Worm (Caenorhabditis elegans) whole organism, mixed stage, embryonic: ENCODE data around the gene nra-4.

Source experiments
- M03D4.4 ChIP-seq: sonication (generic microtip); optimal IDR thresholded peaks from 2 replicates; lab custom pipeline; 2017; ENCODE audit warnings: mild to moderate bottlenecking, missing genetic modification characterization, missing compliant biosample characterization
- bed-3 ChIP-seq: fragments of 200-800 bp; sonication (Bioruptor generic); optimal IDR thresholded peaks from 3 replicates; lab custom pipeline; 2018; ENCODE audit warnings: mild to moderate bottlenecking, missing genetic modification characterization, moderate library complexity, missing compliant biosample characterization
- ceh-83 ChIP-seq: fragments of 200-800 bp; sonication (Bioruptor generic); optimal IDR thresholded peaks from 2 replicates; lab custom pipeline; 2018; ENCODE audit warnings: mild to moderate bottlenecking, missing genetic modification characterization, missing compliant biosample characterization
- cnd-1 ChIP-seq: fragments of 200-800 bp; sonication (Bioruptor generic); optimal IDR thresholded peaks from 2 replicates; lab custom pipeline; 2018; ENCODE audit warnings: mild to moderate bottlenecking, missing genetic modification characterization, missing compliant biosample characterization
- drap-1 ChIP-seq: fragments of 200-800 bp; sonication (Bioruptor generic); optimal IDR thresholded peaks from 3 replicates; lab custom pipeline; 2018; ENCODE audit warnings: mild to moderate bottlenecking, missing genetic modification characterization, missing compliant biosample characterization
- elt-1 ChIP-seq: sonication (generic microtip); optimal IDR thresholded peaks from 2 replicates; lab custom pipeline; 2017; ENCODE audit warnings: missing genetic modification characterization, mild to moderate bottlenecking, missing compliant biosample characterization, antibody characterized with exemption, moderate library complexity, borderline replicate concordance; ENCODE audit not compliant: insufficient read depth
- elt-3 ChIP-seq: fragments of 150-350 bp; optimal IDR thresholded peaks from 2 replicates; lab custom pipeline; 2014; ENCODE audit warnings: missing biosample characterization, missing genetic modification characterization
- flh-1 ChIP-seq: fragments of 200-800 bp; sonication (Bioruptor generic); optimal IDR thresholded peaks from 2 replicates; lab custom pipeline; 2018; ENCODE audit warnings: mild to moderate bottlenecking, missing genetic modification characterization, moderate library complexity, missing compliant biosample characterization
- hlh-1 ChIP-seq: fragments of 150-350 bp; optimal IDR thresholded peaks from 2 replicates; lab custom pipeline; 2014; ENCODE audit warnings: missing biosample characterization, missing genetic modification reagents, missing genetic modification characterization
- lin-13 ChIP-seq: fragments of 150-350 bp; optimal IDR thresholded peaks from 2 replicates; lab custom pipeline; 2014; ENCODE audit warnings: missing biosample characterization, missing genetic modification characterization
- lsy-2 ChIP-seq: fragments of 150-350 bp; optimal IDR thresholded peaks from 2 replicates; lab custom pipeline; 2014; ENCODE audit warnings: missing biosample characterization, missing genetic modification characterization
- mab-5 ChIP-seq: fragments of 150-350 bp; optimal IDR thresholded peaks from 2 replicates; lab custom pipeline; 2014; ENCODE audit warnings: missing biosample characterization, missing genetic modification characterization
- mls-2 ChIP-seq: sonication (generic microtip); optimal IDR thresholded peaks from 2 replicates; lab custom pipeline; 2016; ENCODE audit warnings: mild to moderate bottlenecking, missing genetic modification characterization, moderate library complexity, missing compliant biosample characterization
- nhr-12 ChIP-seq: fragments of 150-350 bp; optimal IDR thresholded peaks from 2 replicates; lab custom pipeline; 2014; ENCODE audit warnings: missing biosample characterization, missing genetic modification characterization
- nhr-76 ChIP-seq: sonication (generic microtip); optimal IDR thresholded peaks from 2 replicates; lab custom pipeline; 2017; ENCODE audit warnings: missing biosample characterization, missing genetic modification characterization
- pha-4 ChIP-seq: fragments of 150-350 bp; optimal IDR thresholded peaks from 2 replicates; lab custom pipeline; 2018; ENCODE audit warnings: missing biosample characterization, missing genetic modification reagents, missing genetic modification characterization
- snpc-4 ChIP-seq: fragments of 150-350 bp; optimal IDR thresholded peaks from 2 replicates; lab custom pipeline; 2014; ENCODE audit warnings: missing biosample characterization, missing genetic modification characterization
- tbx-8 ChIP-seq: fragments of 200-800 bp; sonication (Bioruptor generic); optimal IDR thresholded peaks from 2 replicates; lab custom pipeline; 2018; ENCODE audit warnings: mild to moderate bottlenecking, missing genetic modification characterization, moderate library complexity, missing compliant biosample characterization
- unc-120 ChIP-seq: sonication (generic microtip); optimal IDR thresholded peaks from 2 replicates; lab custom pipeline; 2017; ENCODE audit warnings: missing genetic modification characterization, missing compliant biosample characterization; ENCODE audit not compliant: poor library complexity, severe bottlenecking
- unc-39 ChIP-seq: fragments of 150-350 bp; optimal IDR thresholded peaks from 2 replicates; lab custom pipeline; 2014; ENCODE audit warnings: missing biosample characterization, missing genetic modification characterization
- unc-62 ChIP-seq: fragments of 150-350 bp; optimal IDR thresholded peaks from 2 replicates; lab custom pipeline; 2014; ENCODE audit warnings: missing biosample characterization, missing genetic modification reagents, missing genetic modification characterization
- zip-8 ChIP-seq: fragments of 150-350 bp; optimal IDR thresholded peaks from 2 replicates; lab custom pipeline; 2014; ENCODE audit warnings: missing biosample characterization, missing genetic modification characterization
- ztf-11 ChIP-seq: fragments of 150-350 bp; optimal IDR thresholded peaks from 2 replicates; lab custom pipeline; 2014; ENCODE audit warnings: missing biosample characterization, missing genetic modification characterization

nra-4 gene

DNA sequence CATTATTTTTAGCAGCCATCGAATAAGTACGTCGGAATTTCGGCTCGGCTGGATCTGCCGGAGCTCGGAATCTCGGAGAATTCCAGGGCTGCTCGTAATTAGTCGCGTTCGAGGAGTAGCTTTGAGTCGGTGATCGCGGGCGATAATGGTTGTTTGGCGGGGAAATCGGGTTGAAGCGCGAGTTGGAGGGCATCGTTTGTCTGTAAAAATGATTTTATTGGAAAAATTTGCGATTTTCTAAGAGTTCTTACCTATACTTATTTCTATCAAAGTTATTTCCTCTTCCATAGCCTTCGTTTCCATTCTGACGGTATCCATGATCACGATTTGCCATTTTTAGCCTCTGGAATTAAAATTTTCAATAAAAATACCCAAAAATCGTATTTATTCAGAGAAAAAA is 45.0 kb downstream of the nra-4 start, which contains the start of gene Y50D4C.5:
Y50D4C.5 (minus strand) TSS at position 345 of the 400 bp plus-strand sequence.
- TF ChIP-seq unc-62 (GFP tag; lab: Kevin White, UChicago) = no peak
- TF ChIP-seq unc-120 = no peak
- TF ChIP-seq drap-1 = no peak
- TF ChIP-seq nhr-76 (tag; lab: Kevin White, UChicago) = no peak
- TF ChIP-seq lsy-2 (tag; lab: Kevin White, UChicago) = no peak
- no peak for TF ChIP-seq lin-13 (tag; lab: Kevin White, UChicago)
- no peak for TF ChIP-seq mab-5 (tag; lab: Kevin White, UChicago)
- TF ChIP-seq unc-39 (tag; lab: Kevin White, UChicago) = no peak
- no peak for TF ChIP-seq ztf-11 (tag; lab: Kevin White, UChicago)
- TF ChIP-seq hlh-1 (tag; lab: Kevin White, UChicago) = no peak
- no peak for TF ChIP-seq flh-1 (GFP tag; lab: Kevin White, UChicago)
- TF ChIP-seq zip-8 = no peak
- TF ChIP-seq ceh-83 (GFP tag; lab: Kevin White, UChicago) = no peak
- no peak for TF ChIP-seq mls-2 (tag; lab: Kevin White, UChicago)
- TF ChIP-seq elt-1 = no peak
- no peak for TF ChIP-seq M03D4.4 (tag; lab: Kevin White, UChicago)
- no peak for TF ChIP-seq bed-3
- no peak for TF ChIP-seq nhr-12 (tag; lab: Kevin White, UChicago)
- TF ChIP-seq tbx-8 (GFP tag; lab: Kevin White, UChicago) = no peak
- TF ChIP-seq elt-3 (tag; lab: Kevin White, UChicago) = no peak

DNA sequence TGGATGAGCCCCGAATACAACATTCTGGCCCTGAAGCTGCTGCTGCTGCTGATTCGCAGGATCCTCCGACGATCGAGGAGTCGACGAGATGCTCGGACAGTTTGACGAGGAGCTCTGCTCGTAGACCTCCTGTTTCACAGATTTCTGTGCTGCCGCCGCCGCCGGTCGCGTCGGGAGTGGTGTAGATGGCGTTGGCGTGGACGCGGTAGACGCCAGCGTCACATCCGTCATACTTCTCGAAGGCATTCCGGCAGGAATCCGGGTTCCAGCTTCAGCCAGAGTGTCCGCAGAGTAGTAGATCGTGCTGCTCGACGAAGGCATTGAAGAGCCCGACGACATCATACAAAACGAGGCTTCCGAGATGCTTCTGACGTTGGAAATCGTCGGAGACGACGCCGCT is 47.2 kb downstream of the nra-4 start:
- TF ChIP-seq elt-3 (tag; lab: Kevin White, UChicago) (no peak), unc-120 (no peak), nhr-76 (tag; lab: Kevin White, UChicago) (no peak), mls-2 (tag; lab: Kevin White, UChicago) (no peak), nhr-12 (tag; lab: Kevin White, UChicago) (no peak)

DNA sequence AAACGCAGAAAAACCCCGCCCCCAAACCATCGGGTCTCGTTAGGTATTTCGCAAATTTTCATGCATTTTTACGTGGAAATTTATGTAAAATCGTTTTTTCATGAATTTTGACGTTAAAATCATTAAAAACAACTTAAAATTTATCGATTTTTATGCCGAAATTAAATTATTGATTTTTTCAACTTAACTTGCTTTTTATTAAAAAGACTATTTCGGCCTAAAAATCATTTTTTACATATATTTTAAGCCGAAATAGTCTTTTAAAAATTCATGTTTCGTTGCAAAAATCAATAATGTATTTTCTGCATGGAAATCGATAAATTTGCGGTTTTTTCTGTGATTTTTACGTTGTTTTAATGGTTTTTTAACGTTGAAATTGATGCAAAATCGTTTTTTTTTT is 52.7 kb downstream of the nra-4 start:
- no peak for TF ChIP-seq zip-8
- no peak for TF ChIP-seq cnd-1
- no peak for TF ChIP-seq nhr-76 (tag; lab: Kevin White, UChicago)
- no peak for TF ChIP-seq ztf-11 (tag; lab: Kevin White, UChicago)
- TF ChIP-seq pha-4 (tag; lab: Kevin White, UChicago) = no peak
- no peak for TF ChIP-seq drap-1
- TF ChIP-seq lin-13 (tag; lab: Kevin White, UChicago) = no peak
- TF ChIP-seq snpc-4 = no peak
